Worm (Caenorhabditis elegans): ENCODE results near the gene C29F7.3.

DNA sequence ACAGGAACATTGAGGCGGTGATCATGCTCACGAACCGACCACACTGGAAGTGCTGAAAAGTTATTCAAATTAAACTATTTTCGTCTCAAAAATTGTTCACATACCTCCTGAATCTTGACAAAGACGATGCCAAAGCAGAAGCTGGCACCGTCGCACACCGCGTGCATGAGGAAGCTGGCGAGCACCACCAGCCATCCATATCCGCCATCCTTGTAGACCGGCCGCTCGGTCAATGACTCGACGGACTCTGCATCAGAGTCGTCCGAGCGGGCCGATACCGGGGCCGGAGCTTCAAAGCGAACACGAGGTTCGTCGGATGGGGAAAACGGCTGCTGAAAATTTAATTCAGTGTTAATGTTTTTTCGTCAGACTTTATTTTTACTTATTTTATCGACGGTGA is 43.5 kb downstream of the C29F7.3 start:
- TF ChIP-seq him-1 (tag; optimal IDR thresholded peaks at IDR 0.05) (no peak), W03F9.2 (tag; optimal IDR thresholded peaks at IDR 0.05) (no peak), dao-5 (tag; optimal IDR thresholded peaks at IDR 0.05) (no peak)

Measured in whole organism, L4/young adult.